Worm (Caenorhabditis elegans) whole organism, late embryonic: ENCODE results near the gene ZK742.6.

Experiments used
- C08G9.2 ChIP-seq: sonication (generic microtip); optimal IDR thresholded peaks from 2 replicates; lab custom pipeline; 2016; ENCODE audit warnings: mild to moderate bottlenecking, missing genetic modification characterization, moderate library complexity, missing compliant biosample characterization
- C38D4.7 ChIP-seq: fragments of 200-800 bp; sonication (Bioruptor generic); optimal IDR thresholded peaks from 2 replicates; lab custom pipeline; 2018; ENCODE audit warnings: mild to moderate bottlenecking, missing genetic modification characterization, moderate library complexity, missing compliant biosample characterization
- K02D7.2 ChIP-seq: sonication (generic microtip); optimal IDR thresholded peaks from 2 replicates; lab custom pipeline; 2017; ENCODE audit warnings: mild to moderate bottlenecking, missing genetic modification characterization, missing compliant biosample characterization
- K09A11.1 ChIP-seq: sonication (generic microtip); optimal IDR thresholded peaks from 2 replicates; lab custom pipeline; 2017; ENCODE audit warnings: antibody characterized with exemption, mild to moderate bottlenecking, missing genetic modification characterization, missing compliant biosample characterization; ENCODE audit not compliant: insufficient read depth
- T23F11.4 ChIP-seq: fragments of 200-800 bp; sonication (Bioruptor generic); optimal IDR thresholded peaks from 2 replicates; lab custom pipeline; 2018; ENCODE audit warnings: mild to moderate bottlenecking, missing genetic modification characterization, missing compliant biosample characterization
- ahr-1 ChIP-seq: sonication (generic microtip); optimal IDR thresholded peaks from 2 replicates; lab custom pipeline; 2016; ENCODE audit warnings: missing genetic modification characterization, missing compliant biosample characterization
- ceh-19 ChIP-seq: fragments of 200-800 bp; sonication (Bioruptor generic); optimal IDR thresholded peaks from 2 replicates; lab custom pipeline; 2018; ENCODE audit warnings: mild to moderate bottlenecking, missing genetic modification characterization, missing compliant biosample characterization
- ceh-24 ChIP-seq: sonication (generic microtip); optimal IDR thresholded peaks from 2 replicates; lab custom pipeline; 2016; ENCODE audit warnings: mild to moderate bottlenecking, missing genetic modification characterization, missing compliant biosample characterization
- ceh-34 ChIP-seq: sonication (generic microtip); optimal IDR thresholded peaks from 2 replicates; lab custom pipeline; 2016; ENCODE audit warnings: mild to moderate bottlenecking, missing genetic modification characterization, missing compliant biosample characterization
- ceh-48 ChIP-seq: sonication (generic microtip); optimal IDR thresholded peaks from 2 replicates; lab custom pipeline; 2016; ENCODE audit warnings: missing genetic modification characterization, inconsistent platforms, missing compliant biosample characterization
- dve-1 ChIP-seq: sonication (generic microtip); optimal IDR thresholded peaks from 2 replicates; lab custom pipeline; 2017; ENCODE audit warnings: antibody characterized with exemption, mild to moderate bottlenecking, missing genetic modification characterization, missing compliant biosample characterization
- eyg-1 ChIP-seq: sonication (generic microtip); optimal IDR thresholded peaks from 2 replicates; lab custom pipeline; 2016; ENCODE audit warnings: missing genotype, missing genetic modification characterization, missing compliant biosample characterization
- fkh-6 ChIP-seq: sonication (generic microtip); optimal IDR thresholded peaks from 2 replicates; lab custom pipeline; 2016; ENCODE audit warnings: missing genetic modification characterization, missing compliant biosample characterization
- gmeb-2 ChIP-seq: sonication (generic microtip); optimal IDR thresholded peaks from 2 replicates; lab custom pipeline; 2016; ENCODE audit warnings: missing genetic modification characterization, inconsistent platforms, missing compliant biosample characterization
- hlh-15 ChIP-seq: sonication (generic microtip); optimal IDR thresholded peaks from 2 replicates; lab custom pipeline; 2016; ENCODE audit warnings: missing genetic modification characterization, missing compliant biosample characterization
- hlh-30 ChIP-seq: sonication (generic microtip); optimal IDR thresholded peaks from 2 replicates; lab custom pipeline; 2017; ENCODE audit warnings: antibody characterized with exemption, missing genetic modification characterization, missing compliant biosample characterization; ENCODE audit not compliant: insufficient read depth
- hlh-8 ChIP-seq: sonication (generic microtip); optimal IDR thresholded peaks from 2 replicates; lab custom pipeline; 2016; ENCODE audit warnings: missing genotype, missing genetic modification characterization, missing compliant biosample characterization
- lim-6 ChIP-seq: sonication (generic microtip); optimal IDR thresholded peaks from 2 replicates; lab custom pipeline; 2016; ENCODE audit warnings: missing genetic modification characterization, missing compliant biosample characterization
- lin-11 ChIP-seq: fragments of 200-800 bp; sonication (Bioruptor generic); optimal IDR thresholded peaks from 2 replicates; lab custom pipeline; 2018; ENCODE audit warnings: mild to moderate bottlenecking, missing genetic modification characterization, missing compliant biosample characterization
- npax-4 ChIP-seq: sonication (generic microtip); optimal IDR thresholded peaks from 2 replicates; lab custom pipeline; 2016; ENCODE audit warnings: missing genetic modification characterization, missing compliant biosample characterization
- odd-2 ChIP-seq: sonication (generic microtip); optimal IDR thresholded peaks from 2 replicates; lab custom pipeline; 2017; ENCODE audit warnings: antibody characterized with exemption, mild to moderate bottlenecking, missing genetic modification characterization, missing compliant biosample characterization
- pag-3 ChIP-seq: sonication (generic microtip); optimal IDR thresholded peaks from 2 replicates; lab custom pipeline; 2016; ENCODE audit warnings: missing compliant biosample characterization, missing genetic modification characterization, borderline replicate concordance
- pat-9 ChIP-seq: fragments of 200-800 bp; sonication (Bioruptor generic); optimal IDR thresholded peaks from 2 replicates; lab custom pipeline; 2018; ENCODE audit warnings: mild to moderate bottlenecking, missing genetic modification characterization, moderate library complexity, missing compliant biosample characterization
- pax-1 ChIP-seq: fragments of 150-350 bp; optimal IDR thresholded peaks from 2 replicates; lab custom pipeline; 2014; ENCODE audit warnings: missing biosample characterization, missing genetic modification characterization
- pha-2 ChIP-seq: sonication (generic microtip); optimal IDR thresholded peaks from 2 replicates; lab custom pipeline; 2017; ENCODE audit warnings: mild to moderate bottlenecking, missing genetic modification characterization, missing compliant biosample characterization
- pros-1 ChIP-seq: fragments of 150-350 bp; optimal IDR thresholded peaks from 2 replicates; lab custom pipeline; 2014; ENCODE audit warnings: missing biosample characterization, missing genetic modification reagents, missing genetic modification characterization
- ref-2 ChIP-seq: sonication (generic microtip); optimal IDR thresholded peaks from 2 replicates; lab custom pipeline; 2016; ENCODE audit warnings: missing genetic modification characterization, missing compliant biosample characterization
- rnt-1 ChIP-seq: sonication (generic microtip); optimal IDR thresholded peaks from 2 replicates; lab custom pipeline; 2016; ENCODE audit warnings: missing genetic modification characterization, missing compliant biosample characterization
- syd-9 ChIP-seq: sonication (generic microtip); optimal IDR thresholded peaks from 2 replicates; lab custom pipeline; 2016; ENCODE audit warnings: mild to moderate bottlenecking, missing genetic modification characterization, moderate library complexity, missing compliant biosample characterization
- ttx-3 ChIP-seq: sonication (generic microtip); optimal IDR thresholded peaks from 2 replicates; lab custom pipeline; 2016; ENCODE audit warnings: missing genetic modification reagents, missing genetic modification characterization, missing compliant biosample characterization
- unc-42 ChIP-seq: sonication (generic microtip); optimal IDR thresholded peaks from 2 replicates; lab custom pipeline; 2016; ENCODE audit warnings: missing genotype, missing genetic modification characterization, missing compliant biosample characterization
- unc-55 ChIP-seq: sonication (generic microtip); optimal IDR thresholded peaks from 2 replicates; lab custom pipeline; 2017; ENCODE audit warnings: missing biosample characterization, missing genetic modification reagents, missing genetic modification characterization

The ZK742.6 gene

ce11 chrV:7837809-7838208 is 23.1 kb upstream of the ZK742.6 start, which contains the start of gene ttr-33:
ttr-33 (minus strand) TSS chrV:7837909.
- no peak for TF ChIP-seq ceh-19
- TF ChIP-seq ahr-1 (tag; lab: Kevin White, UChicago): no peak
- no peak for TF ChIP-seq odd-2 (tag; lab: Kevin White, UChicago)
- TF ChIP-seq lim-6 (tag; lab: Kevin White, UChicago): no peak
- TF ChIP-seq pat-9: no peak
- no peak for TF ChIP-seq unc-42 (tag; lab: Kevin White, UChicago)
- TF ChIP-seq C08G9.2 (tag; lab: Kevin White, UChicago): no peak
- TF ChIP-seq K02D7.2 (tag; lab: Kevin White, UChicago): no peak
- TF ChIP-seq ceh-48 (tag; lab: Kevin White, UChicago): no peak
- TF ChIP-seq ttx-3 (tag; lab: Kevin White, UChicago): no peak
- TF ChIP-seq dve-1 (tag; lab: Kevin White, UChicago): no peak
- TF ChIP-seq unc-55 (GFP tag; lab: Kevin White, UChicago): no peak
- no peak for TF ChIP-seq ceh-24 (tag; lab: Kevin White, UChicago)
- TF ChIP-seq pax-1 (tag; lab: Kevin White, UChicago): no peak
- TF ChIP-seq lin-11 (tag; lab: Kevin White, UChicago): no peak
- TF ChIP-seq pha-2 (tag; lab: Kevin White, UChicago): no peak
- no peak for TF ChIP-seq eyg-1 (tag; lab: Kevin White, UChicago)
- no peak for TF ChIP-seq npax-4 (tag; lab: Kevin White, UChicago)
- no peak for TF ChIP-seq ref-2 (tag; lab: Kevin White, UChicago)
- TF ChIP-seq hlh-30 (tag; lab: Kevin White, UChicago): no peak

- TF ChIP-seq hlh-30 (tag; lab: Kevin White, UChicago) (peak; percentile 39), C38D4.7 (GFP tag; lab: Kevin White, UChicago) (no peak)
Measured at ce11 chrV:7836911-7837310, 22.2 kb upstream of the ZK742.6 start, which contains the start of gene txt-5. txt-5 (minus strand) TSS chrV:7837134.

ce11 chrV:7830952-7831351 is 16.2 kb upstream of the ZK742.6 start:
- TF ChIP-seq pag-3 (no peak), fkh-6 (no peak), pros-1 (no peak), K09A11.1 (tag; lab: Kevin White, UChicago) (no peak), hlh-30 (tag; lab: Kevin White, UChicago) (no peak), T23F11.4 (GFP tag; lab: Kevin White, UChicago) (no peak)

- TF ChIP-seq gmeb-2 (tag; lab: Kevin White, UChicago) (no peak), odd-2 (tag; lab: Kevin White, UChicago) (no peak), syd-9 (no peak), lim-6 (tag; lab: Kevin White, UChicago) (no peak), rnt-1 (tag; lab: Kevin White, UChicago) (no peak), unc-55 (GFP tag; lab: Kevin White, UChicago) (no peak), pha-2 (tag; lab: Kevin White, UChicago) (no peak), ceh-34 (tag; lab: Kevin White, UChicago) (no peak), K09A11.1 (tag; lab: Kevin White, UChicago) (no peak), hlh-15 (no peak)
Measured at ce11 chrV:7826917-7827316, 12.2 kb upstream of the ZK742.6 start, which contains the start of gene mig-6. mig-6 (plus strand) TSS chrV:7827217.

- TF ChIP-seq unc-55 (GFP tag; lab: Kevin White, UChicago) (peak; percentile 3), lim-6 (tag; lab: Kevin White, UChicago) (no peak), hlh-8 (tag; lab: Kevin White, UChicago) (peak; percentile 64)
Measured at ce11 chrV:7826362-7826761, 11.6 kb upstream of the ZK742.6 start.
